Fruit fly (Drosophila melanogaster): Measurements from ENCODE around the gene rsh.
A peak's percentile ranks its signal among the peaks of the same experiment; 100 is the strongest.

Gene rsh

DNA sequence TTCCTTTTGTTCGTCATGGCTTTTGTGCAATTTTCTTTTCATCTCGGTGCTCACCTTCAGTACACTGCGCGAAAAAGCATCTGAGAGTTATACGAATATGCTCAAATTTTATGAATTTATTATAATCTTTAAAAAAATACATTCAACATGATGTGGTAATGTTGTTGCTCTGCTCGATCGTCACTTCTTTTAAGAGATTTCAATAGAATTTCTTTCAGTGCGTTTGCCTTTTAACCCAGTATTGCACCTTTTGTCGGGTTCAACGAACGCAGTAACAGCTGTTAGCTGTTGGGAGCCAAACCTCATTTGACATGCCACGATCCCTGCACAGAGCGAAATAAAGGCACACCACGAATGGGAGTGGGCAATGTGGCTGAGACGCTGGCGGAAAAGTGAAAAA, 48.5 kb upstream of the rsh start (continued):
- TF ChIP-seq CG1603 (tag; optimal IDR thresholded peaks at IDR 0.05) (peak; percentile 25), stc (GFP tag; IDR thresholded peaks at IDR 0.05) (no peak), lilli (GFP tag; optimal IDR thresholded peaks at IDR 0.05) (peak; percentile 8), CG15696 (tag; optimal IDR thresholded peaks at IDR 0.05) (peak; percentile 44), lov (optimal IDR thresholded peaks at IDR 0.05) (no peak), lov (GFP tag; IDR thresholded peaks at IDR 0.05) (0 out of 3 replicates have a peak, but pooled peaks have one; percentile 41), Awh (GFP tag; IDR thresholded peaks at IDR 0.05) (no peak), CG10979 (tag; optimal IDR thresholded peaks at IDR 0.05) (peak; percentile 49), CG10431 (GFP tag; optimal IDR thresholded peaks at IDR 0.05) (no peak), inv (GFP tag; IDR thresholded peaks at IDR 0.05; ENCODE audit: partially characterized antibody) (no peak), CG10267 (tag; optimal IDR thresholded peaks at IDR 0.05) (peak; percentile 18), gce (GFP tag; IDR thresholded peaks at IDR 0.05) (no peak), gsb-n (tag; optimal IDR thresholded peaks at IDR 0.05) (no peak), bab2 (GFP tag; optimal IDR thresholded peaks at IDR 0.05) (no peak), Oli (tag; optimal IDR thresholded peaks at IDR 0.05) (no peak), kay (GFP tag; optimal IDR thresholded peaks at IDR 0.05) (no peak), klu (GFP tag; IDR thresholded peaks at IDR 0.05) (no peak), CG18262 (tag; optimal IDR thresholded peaks at IDR 0.05) (peak; percentile 39), E2f1 (GFP tag; IDR thresholded peaks at IDR 0.05) (0 out of 2 replicates have a peak, but pooled peaks have one; percentile 9), zen (tag; optimal IDR thresholded peaks at IDR 0.05) (peak; percentile 69), Chrac-16 (GFP tag; optimal IDR thresholded peaks at IDR 0.05) (peak; percentile 12), Ets65A (GFP tag) (no peak), grn (GFP tag; optimal IDR thresholded peaks at IDR 0.05) (no peak), Antp (GFP tag; optimal IDR thresholded peaks at IDR 0.05) (no peak), Opbp (GFP tag; IDR thresholded peaks at IDR 0.05; ENCODE audit: partially characterized antibody) (no peak), CG2202 (tag; optimal IDR thresholded peaks at IDR 0.05) (no peak), h (optimal IDR thresholded peaks at IDR 0.05) (no peak), CG13775 (GFP tag; optimal IDR thresholded peaks at IDR 0.05) (no peak), croc (GFP tag; conservative IDR thresholded peaks at IDR 0.05) (no peak), schlank (tag; optimal IDR thresholded peaks at IDR 0.05) (no peak), fu2 (GFP tag; optimal IDR thresholded peaks at IDR 0.05) (no peak), CG15479 (GFP tag; optimal IDR thresholded peaks at IDR 0.05) (no peak), pita (GFP tag; optimal IDR thresholded peaks at IDR 0.05) (no peak), tin (GFP tag; optimal IDR thresholded peaks at IDR 0.05) (peak; percentile 7), CG10565 (GFP tag; optimal IDR thresholded peaks at IDR 0.05) (no peak), pros (GFP tag; optimal IDR thresholded peaks at IDR 0.05) (no peak), HLH3B (GFP tag; IDR thresholded peaks at IDR 0.05) (no peak), CG1792 (GFP tag; optimal IDR thresholded peaks at IDR 0.05) (no peak), CG34422 (GFP tag; IDR thresholded peaks at IDR 0.05) (no peak), hbn (GFP tag; IDR thresholded peaks at IDR 0.05; ENCODE audit: partially characterized antibody) (no peak), CG10959 (GFP tag; IDR thresholded peaks at IDR 0.05) (0 out of 2 replicates have a peak, but pooled peaks have one; percentile 39), CG12155 (GFP tag; optimal IDR thresholded peaks at IDR 0.05) (no peak), CG11504 (tag; optimal IDR thresholded peaks at IDR 0.05) (peak; percentile 13)

DNA sequence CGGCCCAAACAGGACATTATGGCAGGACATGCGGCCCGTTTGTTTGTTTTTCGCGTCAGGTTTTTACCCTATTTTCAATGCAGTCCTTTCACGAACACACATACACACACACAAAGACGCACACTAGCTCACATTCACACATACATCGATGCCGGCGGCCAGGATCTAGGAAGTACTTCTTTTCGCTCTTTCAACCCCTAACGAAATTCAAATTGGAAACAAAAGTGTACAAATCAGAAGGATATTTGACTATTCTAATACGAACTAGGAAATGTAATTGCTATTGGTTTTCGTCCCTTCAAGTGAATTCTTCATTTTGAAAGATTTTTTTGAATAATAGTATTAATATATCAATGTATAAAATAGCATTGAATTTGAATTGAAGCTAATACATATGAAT, 48.0 kb upstream of the rsh start:
- TF ChIP-seq hth (optimal IDR thresholded peaks at IDR 0.05) (no peak), Hr51 (GFP tag; optimal IDR thresholded peaks at IDR 0.05) (no peak), cg (GFP tag; optimal IDR thresholded peaks at IDR 0.05) (peak; percentile 45), CG32532 (GFP tag; IDR thresholded peaks at IDR 0.05) (no peak), tll (GFP tag; optimal IDR thresholded peaks at IDR 0.05) (peak in 1 of 2 experiments; percentile 37), CG14014 (GFP tag; IDR thresholded peaks at IDR 0.05) (no peak), Bteb2 (GFP tag; optimal IDR thresholded peaks at IDR 0.05) (no peak), CG3407 (GFP tag; optimal IDR thresholded peaks at IDR 0.05) (no peak), disco-r (GFP tag; optimal IDR thresholded peaks at IDR 0.05) (no peak), slp2 (GFP tag; optimal IDR thresholded peaks at IDR 0.05) (no peak), CG31224 (GFP tag; IDR thresholded peaks at IDR 0.05) (no peak), CG15011 (GFP tag; optimal IDR thresholded peaks at IDR 0.05) (no peak), Mrtf (GFP tag; IDR thresholded peaks at IDR 0.05) (no peak)
